Worm (Caenorhabditis elegans) whole organism, L1 larva: ENCODE data around the gene clc-3.

Source experiments
- C34B4.2 ChIP-seq: sonication (generic microtip); optimal IDR thresholded peaks from 2 replicates; lab custom pipeline; 2017; ENCODE audit warnings: mild to moderate bottlenecking, missing genetic modification characterization, missing compliant biosample characterization
- alr-1 ChIP-seq: fragments of 200-800 bp; sonication (Bioruptor generic); optimal IDR thresholded peaks from 2 replicates; lab custom pipeline; 2018; ENCODE audit warnings: borderline replicate concordance, mild to moderate bottlenecking, missing genetic modification characterization, missing compliant biosample characterization
- aly-2 ChIP-seq: fragments of 150-350 bp; optimal IDR thresholded peaks from 2 replicates; lab custom pipeline; 2014; ENCODE audit warnings: missing biosample characterization, missing genetic modification characterization
- ceh-63 ChIP-seq: fragments of 200-800 bp; sonication (Bioruptor generic); optimal IDR thresholded peaks from 2 replicates; lab custom pipeline; 2018; ENCODE audit warnings: mild to moderate bottlenecking, missing genetic modification characterization, missing compliant biosample characterization
- ceh-88 ChIP-seq: fragments of 200-800 bp; sonication (Bioruptor generic); IDR thresholded peaks from 2 replicates; pipeline ENCODE4 v1.3.6; 2022; ENCODE audit warnings: missing genetic modification characterization, missing compliant biosample characterization
- efl-1 ChIP-seq, 4 experiments: fragments of 150-350 bp; optimal IDR thresholded peaks in 3 of 4; peaks in 1 of 4; 1 replicate in 1 of 4; 2 replicates in 3 of 4; lab custom pipeline; 2014; ENCODE audit warnings: missing biosample characterization in 2 of 4, missing genetic modification characterization in 2 of 4, missing genetic modification reagents in 2 of 4
- efl-3 ChIP-seq: fragments of 200-800 bp; sonication (Bioruptor generic); optimal IDR thresholded peaks from 2 replicates; lab custom pipeline; 2018; ENCODE audit warnings: mild to moderate bottlenecking, missing genetic modification characterization, missing compliant biosample characterization
- egl-13 ChIP-seq: sonication (generic microtip); optimal IDR thresholded peaks from 2 replicates; lab custom pipeline; 2016; ENCODE audit warnings: missing genotype, missing genetic modification reagents, missing genetic modification characterization, missing compliant biosample characterization
- elt-3 ChIP-seq, 6 experiments: fragments of 150-350 bp in 1 of 6; sonication (generic microtip); optimal IDR thresholded peaks; 2 replicates each; lab custom pipeline; 2017 to 2018; ENCODE audit warnings: missing biosample characterization in 6 of 6, missing genetic modification characterization in 6 of 6, inconsistent platforms in 1 of 6
- fkh-4 ChIP-seq: sonication (generic microtip); optimal IDR thresholded peaks from 2 replicates; lab custom pipeline; 2016; ENCODE audit warnings: missing compliant biosample characterization, missing genetic modification characterization, borderline replicate concordance
- fkh-8 ChIP-seq: sonication (generic microtip); optimal IDR thresholded peaks from 2 replicates; lab custom pipeline; 2016; ENCODE audit warnings: mild to moderate bottlenecking, missing genetic modification characterization, missing compliant biosample characterization
- grh-1 ChIP-seq: fragments of 200-800 bp; sonication (Bioruptor generic); IDR thresholded peaks from 2 replicates; pipeline ENCODE4 v1.3.6; 2022; ENCODE audit warnings: missing genetic modification reagents, missing genetic modification characterization, missing compliant biosample characterization
- hpl-2 ChIP-seq: fragments of 150-350 bp; optimal IDR thresholded peaks from 2 replicates; lab custom pipeline; 2014; ENCODE audit warnings: missing biosample characterization, missing genetic modification reagents, missing genetic modification characterization
- isw-1 ChIP-seq: fragments of 200-800 bp; sonication (Bioruptor generic); IDR thresholded peaks from 2 replicates; pipeline ENCODE4 v1.3.6; 2022; ENCODE audit warnings: missing genetic modification characterization, missing compliant biosample characterization
- lin-35 ChIP-seq, 2 experiments: fragments of 150-350 bp; optimal IDR thresholded peaks; 2 replicates each; lab custom pipeline; 2014; ENCODE audit warnings: missing biosample characterization in 2 of 2, missing genetic modification characterization in 2 of 2, missing genetic modification reagents in 2 of 2
- lsy-2 ChIP-seq, 2 experiments: fragments of 150-350 bp; optimal IDR thresholded peaks; 2 replicates each; lab custom pipeline; 2014; ENCODE audit warnings: missing biosample characterization in 2 of 2, missing genetic modification characterization in 2 of 2
- mdl-1 ChIP-seq, 2 experiments: fragments of 150-350 bp; optimal IDR thresholded peaks; 2 replicates each; lab custom pipeline; 2014 to 2017; ENCODE audit warnings: missing biosample characterization in 2 of 2, missing genetic modification characterization in 2 of 2, inconsistent platforms in 1 of 2
- mef-2 ChIP-seq: fragments of 150-350 bp; optimal IDR thresholded peaks from 2 replicates; lab custom pipeline; 2014; ENCODE audit warnings: missing biosample characterization, missing genetic modification characterization
- nhr-11 ChIP-seq: fragments of 150-350 bp; optimal IDR thresholded peaks from 2 replicates; lab custom pipeline; 2014; ENCODE audit warnings: missing biosample characterization, missing genetic modification characterization
- nhr-19 ChIP-seq: fragments of 200-800 bp; sonication (Bioruptor generic); conservative IDR thresholded peaks from 2 replicates; pipeline ENCODE4 v1.3.6; 2022; ENCODE audit warnings: missing genetic modification characterization, missing compliant biosample characterization
- nhr-20 ChIP-seq: sonication (generic microtip); optimal IDR thresholded peaks from 2 replicates; lab custom pipeline; 2016; ENCODE audit warnings: mild to moderate bottlenecking, missing genetic modification characterization, missing compliant biosample characterization
- nhr-28 ChIP-seq: fragments of 150-350 bp; optimal IDR thresholded peaks from 2 replicates; lab custom pipeline; 2014; ENCODE audit warnings: missing biosample characterization, missing genetic modification characterization
- nhr-47 ChIP-seq: sonication (generic microtip); optimal IDR thresholded peaks from 2 replicates; lab custom pipeline; 2016; ENCODE audit warnings: mild to moderate bottlenecking, missing genetic modification characterization, moderate library complexity, missing compliant biosample characterization
- nhr-71 ChIP-seq: sonication (generic microtip); optimal IDR thresholded peaks from 2 replicates; lab custom pipeline; 2016; ENCODE audit warnings: mild to moderate bottlenecking, missing genetic modification characterization, moderate library complexity, missing compliant biosample characterization
- nhr-84 ChIP-seq: sonication (generic microtip); optimal IDR thresholded peaks from 2 replicates; lab custom pipeline; 2017; ENCODE audit warnings: missing biosample characterization, missing genetic modification characterization
- skn-1 ChIP-seq: fragments of 150-350 bp; optimal IDR thresholded peaks from 2 replicates; lab custom pipeline; 2014; ENCODE audit warnings: missing biosample characterization, missing genetic modification characterization
- sptf-1 ChIP-seq: fragments of 150-350 bp; optimal IDR thresholded peaks from 2 replicates; lab custom pipeline; 2014; ENCODE audit warnings: missing biosample characterization, missing genetic modification characterization
- sup-37 ChIP-seq: fragments of 200-800 bp; sonication (Bioruptor generic); optimal IDR thresholded peaks from 2 replicates; lab custom pipeline; 2018; ENCODE audit warnings: mild to moderate bottlenecking, missing genetic modification characterization, missing compliant biosample characterization
- swsn-7 ChIP-seq: sonication (generic microtip); optimal IDR thresholded peaks from 2 replicates; lab custom pipeline; 2016; ENCODE audit warnings: missing genetic modification characterization, missing compliant biosample characterization
- tbx-2 ChIP-seq: sonication (generic microtip); optimal IDR thresholded peaks from 2 replicates; lab custom pipeline; 2016; ENCODE audit warnings: missing genetic modification characterization, missing compliant biosample characterization
- unc-130 ChIP-seq: fragments of 150-350 bp; optimal IDR thresholded peaks from 2 replicates; lab custom pipeline; 2017; ENCODE audit warnings: missing biosample characterization, missing genetic modification characterization, inconsistent platforms
- unc-30 ChIP-seq: sonication (generic microtip); optimal IDR thresholded peaks from 2 replicates; lab custom pipeline; 2017; ENCODE audit warnings: missing biosample characterization, missing genetic modification characterization
- unc-62 ChIP-seq: fragments of 150-350 bp; optimal IDR thresholded peaks from 2 replicates; lab custom pipeline; 2014; ENCODE audit warnings: missing biosample characterization, missing genetic modification reagents, missing genetic modification characterization
- unc-86 ChIP-seq: sonication (generic microtip); optimal IDR thresholded peaks from 2 replicates; lab custom pipeline; 2016; ENCODE audit warnings: missing genetic modification characterization, missing compliant biosample characterization
- unc-98 ChIP-seq: fragments of 200-800 bp; sonication (Bioruptor generic); IDR thresholded peaks from 2 replicates; pipeline ENCODE4 v1.3.6; 2022; ENCODE audit warnings: missing genetic modification characterization, missing compliant biosample characterization
- vab-15 ChIP-seq: sonication (generic microtip); optimal IDR thresholded peaks from 2 replicates; lab custom pipeline; 2017; ENCODE audit warnings: missing genotype, mild to moderate bottlenecking, missing genetic modification characterization, missing compliant biosample characterization
- xbp-1 ChIP-seq: sonication (generic microtip); optimal IDR thresholded peaks from 2 replicates; lab custom pipeline; 2016; ENCODE audit warnings: missing genetic modification characterization, missing compliant biosample characterization
- zag-1 ChIP-seq: fragments of 150-350 bp; optimal IDR thresholded peaks from 2 replicates; lab custom pipeline; 2014; ENCODE audit warnings: missing biosample characterization, missing genetic modification characterization

Gene clc-3

DNA sequence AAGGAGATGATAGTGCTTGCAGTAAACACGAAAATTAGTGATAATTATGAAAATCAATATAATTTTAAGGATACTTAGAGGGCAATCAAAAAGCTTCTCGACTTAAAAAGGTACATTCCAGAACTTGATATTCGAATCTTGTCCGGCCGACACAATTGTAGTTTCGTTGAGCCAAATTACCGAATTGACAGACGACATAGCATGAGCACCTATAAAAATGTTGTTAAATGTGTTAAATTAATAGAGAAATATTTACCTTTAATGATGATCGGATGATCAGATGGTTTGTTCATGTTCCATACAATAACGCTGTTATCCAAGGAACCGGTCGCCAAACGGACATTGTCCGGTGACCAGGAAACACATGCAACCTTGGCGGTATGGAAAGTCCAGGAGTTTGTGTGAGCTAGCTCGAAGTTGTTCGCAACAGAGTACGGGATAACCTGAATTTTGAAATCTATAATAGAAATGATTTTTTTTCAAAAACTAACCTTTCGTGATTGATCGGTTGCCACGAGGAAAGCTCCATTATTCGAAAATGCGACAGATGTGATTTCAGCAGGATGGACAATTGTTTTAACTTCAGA, 34.3 kb upstream of the clc-3 start:
- TF ChIP-seq xbp-1 (no peak), lsy-2 (tag; optimal IDR thresholded peaks at IDR 0.05; lab: Kevin White, UChicago) (no peak), efl-1 (optimal IDR thresholded peaks at IDR 0.05; lab: Kevin White, UChicago) (no peak), efl-1 (GFP tag; optimal IDR thresholded peaks at IDR 0.05 in 1 of 2; lab: Kevin White, UChicago) (no peak), ceh-88 (GFP tag; lab: Robert Waterston, UW) (no peak), zag-1 (tag; lab: Kevin White, UChicago) (no peak), mdl-1 (tag; optimal IDR thresholded peaks at IDR 0.05; lab: Kevin White, UChicago) (no peak), nhr-11 (tag; lab: Kevin White, UChicago) (no peak), nhr-20 (tag; lab: Kevin White, UChicago) (no peak), fkh-4 (tag; lab: Kevin White, UChicago) (no peak), elt-3 (tag; optimal IDR thresholded peaks at IDR 0.05; lab: Kevin White, UChicago) (no peak), lin-35 (GFP tag; optimal IDR thresholded peaks at IDR 0.05; lab: Kevin White, UChicago) (no peak), ceh-63 (GFP tag; lab: Kevin White, UChicago) (no peak), unc-130 (tag; lab: Kevin White, UChicago) (no peak), isw-1 (no peak), nhr-47 (no peak), hpl-2 (no peak), unc-62 (GFP tag; lab: Kevin White, UChicago) (no peak), mef-2 (tag; lab: Kevin White, UChicago) (no peak), nhr-84 (tag; lab: Kevin White, UChicago) (no peak)

DNA sequence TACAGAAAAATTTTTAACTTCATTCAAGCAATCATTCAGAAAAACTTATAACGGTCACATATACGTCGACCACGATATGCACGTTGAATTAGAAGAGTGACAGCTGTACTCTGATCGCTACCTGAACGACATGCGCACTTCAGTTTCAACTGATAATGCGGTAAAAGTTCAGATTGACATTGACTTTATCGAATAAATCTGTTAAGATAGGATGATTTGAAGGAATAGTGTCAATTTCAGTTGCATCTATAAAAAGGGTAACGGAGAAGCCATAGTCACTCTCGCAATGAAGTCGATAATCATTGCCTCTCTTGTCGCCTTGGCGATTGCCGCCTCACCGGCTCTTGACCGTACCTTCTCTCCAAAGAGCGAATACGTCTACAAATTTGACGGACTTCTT, 28.7 kb upstream of the clc-3 start, which contains the start of gene vit-5:
Gene vit-5 (plus strand): TSS at position 277 of the 400 bp plus-strand sequence.
- TF ChIP-seq zag-1 (tag; lab: Kevin White, UChicago) (no peak), sup-37 (GFP tag; lab: Kevin White, UChicago) (no peak), nhr-71 (tag; lab: Kevin White, UChicago) (no peak), nhr-28 (tag; lab: Kevin White, UChicago) (no peak), swsn-7 (no peak), unc-98 (GFP tag; lab: Robert Waterston, UW) (no peak), aly-2 (no peak), tbx-2 (tag; lab: Kevin White, UChicago) (no peak)

DNA sequence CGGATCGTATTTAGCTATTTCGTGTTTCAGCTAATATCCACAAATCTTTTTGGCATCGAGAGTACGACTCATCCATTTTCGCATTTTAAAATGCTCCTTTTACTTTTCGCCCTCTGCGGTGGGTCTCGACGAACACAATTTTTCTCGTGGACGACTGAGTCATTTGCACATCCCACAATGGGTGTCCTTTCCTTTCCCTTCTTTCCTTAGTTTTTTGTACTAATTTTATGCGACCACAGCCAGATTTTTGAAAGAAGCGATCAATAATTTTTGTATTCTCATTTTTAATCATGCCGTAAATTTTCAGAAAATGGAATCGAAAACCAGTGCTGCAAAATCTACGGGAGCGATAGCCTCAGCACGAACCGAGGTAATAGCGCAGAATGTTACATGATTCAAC, 27.2 kb upstream of the clc-3 start, which contains the start of gene C04F6.9:
Gene C04F6.9 (plus strand): TSS at position 301 of the 400 bp plus-strand sequence.
- TF ChIP-seq ceh-88 (GFP tag; lab: Robert Waterston, UW), result no peak
- TF ChIP-seq C34B4.2, result no peak
- no peak for TF ChIP-seq lsy-2 (tag; optimal IDR thresholded peaks at IDR 0.05; lab: Kevin White, UChicago)
- TF ChIP-seq mdl-1 (tag; optimal IDR thresholded peaks at IDR 0.05; lab: Kevin White, UChicago), result no peak
- no peak for TF ChIP-seq elt-3 (tag; optimal IDR thresholded peaks at IDR 0.05; lab: Kevin White, UChicago)
- no peak for TF ChIP-seq efl-3 (GFP tag; lab: Kevin White, UChicago)
- no peak for TF ChIP-seq vab-15 (tag; lab: Kevin White, UChicago)
- TF ChIP-seq alr-1 (tag; lab: Kevin White, UChicago), result no peak
- no peak for TF ChIP-seq skn-1 (tag; lab: Kevin White, UChicago)
- TF ChIP-seq unc-86 (tag; lab: Kevin White, UChicago), result no peak
- no peak for TF ChIP-seq nhr-47
- TF ChIP-seq sptf-1 (tag; lab: Kevin White, UChicago), result no peak
- no peak for TF ChIP-seq nhr-11 (tag; lab: Kevin White, UChicago)
- TF ChIP-seq fkh-4 (tag; lab: Kevin White, UChicago), result no peak

DNA sequence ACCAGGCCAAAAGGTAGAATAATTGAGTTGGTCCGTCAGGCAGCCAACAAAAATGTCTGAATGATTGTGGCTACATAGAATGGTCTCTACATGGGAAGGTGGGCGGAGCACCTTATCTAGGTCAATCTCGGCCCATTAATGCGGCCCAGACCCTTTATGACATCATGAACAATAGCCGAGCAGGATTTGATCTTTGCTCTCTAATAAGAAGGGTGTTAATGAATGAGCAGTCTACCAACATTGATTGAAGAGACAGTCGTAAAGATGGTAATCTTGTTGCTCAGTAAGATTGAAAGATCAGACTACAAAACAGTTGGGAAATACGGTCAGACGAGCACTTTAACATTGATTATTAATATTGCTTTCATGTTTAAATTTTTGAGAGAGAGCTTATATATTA, 25.8 kb upstream of the clc-3 start:
- TF ChIP-seq egl-13 (no peak), fkh-8 (no peak), nhr-19 (no peak), unc-30 (tag; lab: Kevin White, UChicago) (no peak), zag-1 (tag; lab: Kevin White, UChicago) (no peak), grh-1 (GFP tag; lab: Robert Waterston, UW) (no peak)
